Worm (Caenorhabditis elegans) whole organism, early embryonic: ENCODE results near the gene F07G11.2.

Source experiments
- B0310.2 ChIP-seq: sonication (generic microtip); optimal IDR thresholded peaks from 2 replicates; lab custom pipeline; 2016; ENCODE audit warnings: mild to moderate bottlenecking, missing genetic modification characterization, missing compliant biosample characterization
- F13C5.2 ChIP-seq: sonication (generic microtip); optimal IDR thresholded peaks from 2 replicates; lab custom pipeline; 2017; ENCODE audit warnings: mild to moderate bottlenecking, missing genetic modification characterization, inconsistent platforms, missing compliant biosample characterization
- ama-1 ChIP-seq: fragments of 150-350 bp; optimal IDR thresholded peaks from 2 replicates; lab custom pipeline; 2014
- ceh-36 ChIP-seq: sonication (generic microtip); optimal IDR thresholded peaks from 2 replicates; lab custom pipeline; 2016; ENCODE audit warnings: missing genetic modification characterization, inconsistent platforms, missing compliant biosample characterization
- pes-1 ChIP-seq: fragments of 200-800 bp; sonication (Bioruptor generic); IDR thresholded peaks from 2 replicates; pipeline ENCODE4 v1.3.6; 2022; ENCODE audit warnings: missing genetic modification reagents, missing genetic modification characterization, missing compliant biosample characterization
- tbx-37 ChIP-seq: fragments of 200-800 bp; sonication (Bioruptor generic); conservative IDR thresholded peaks from 2 replicates; pipeline ENCODE4 v1.3.6; 2022; ENCODE audit warnings: missing genetic modification reagents, missing genetic modification characterization, missing compliant biosample characterization

DNA sequence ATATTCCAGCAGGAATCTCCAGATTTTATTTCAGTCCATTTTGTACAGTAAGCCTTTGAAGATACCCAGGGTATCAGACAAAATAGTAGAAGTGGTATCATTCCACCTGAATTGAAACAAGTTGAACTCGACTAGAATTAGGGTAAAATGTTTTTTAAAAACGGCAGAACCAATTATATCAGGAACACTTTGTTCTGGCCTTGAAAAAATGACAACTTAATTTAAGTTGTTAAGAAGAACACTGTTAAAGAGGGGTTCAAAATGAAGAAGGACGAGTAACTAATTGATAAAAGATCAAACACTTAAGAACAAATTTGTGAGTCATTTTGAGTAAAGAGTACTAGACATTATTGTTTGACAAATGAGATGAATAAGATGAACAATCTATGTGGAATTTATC lies 16.3 kb downstream of the F07G11.2 start, which contains the start of gene lmd-4:
- TF ChIP-seq pes-1 (GFP tag; lab: Robert Waterston, UW) (no peak), B0310.2 (no peak), ceh-36 (tag; lab: Kevin White, UChicago) (no peak), ama-1 (lab: Kevin White, UChicago) (no peak), tbx-37 (GFP tag; lab: Robert Waterston, UW) (no peak), F13C5.2 (no peak)
